Worm (Caenorhabditis elegans): Measurements from ENCODE around the gene epg-4.

DNA sequence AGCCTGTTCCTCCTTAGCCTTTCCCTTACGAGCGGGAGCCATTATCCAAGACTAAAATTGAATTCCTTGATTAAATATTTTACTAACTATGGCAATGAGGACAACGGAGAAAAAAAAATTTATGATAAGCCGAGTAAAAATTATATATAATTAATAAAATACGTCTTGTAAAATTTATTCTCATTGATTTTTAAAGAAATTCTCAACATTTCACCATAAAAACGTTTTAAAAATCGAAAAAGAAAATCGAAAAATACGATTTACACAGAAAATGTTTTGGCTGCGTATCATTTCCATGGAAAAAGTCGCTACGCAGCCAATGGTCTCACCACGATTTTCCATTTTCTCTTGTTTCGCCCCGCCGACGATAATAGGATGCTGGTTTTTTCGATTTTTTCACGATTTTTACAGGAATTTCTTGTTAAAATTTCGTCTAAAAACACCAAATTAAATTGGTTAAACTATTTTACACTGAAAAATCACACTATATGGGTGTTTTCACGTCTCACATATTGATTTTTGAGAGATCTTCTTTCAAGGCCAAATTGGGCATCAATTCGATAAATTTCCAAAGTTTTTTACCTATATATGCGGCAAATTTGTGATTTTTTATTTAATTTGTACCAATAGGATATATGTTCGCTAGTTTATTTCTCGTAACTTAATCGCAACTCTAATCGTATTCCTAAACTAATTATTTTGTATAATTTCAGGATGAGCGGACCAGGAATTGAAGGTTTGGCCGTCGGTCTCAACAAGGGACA is 2.2 kb upstream of the epg-4 start, which contains the start of the genes rps-14 and rpl-36:
- TF ChIP-seq nhr-11 (tag; optimal IDR thresholded peaks at IDR 0.05), result peak; percentile 30
- TF ChIP-seq unc-86 (tag; optimal IDR thresholded peaks at IDR 0.05), result peak; percentile 80
